Worm (Caenorhabditis elegans): ENCODE measurements around the gene cpr-2.

DNA sequence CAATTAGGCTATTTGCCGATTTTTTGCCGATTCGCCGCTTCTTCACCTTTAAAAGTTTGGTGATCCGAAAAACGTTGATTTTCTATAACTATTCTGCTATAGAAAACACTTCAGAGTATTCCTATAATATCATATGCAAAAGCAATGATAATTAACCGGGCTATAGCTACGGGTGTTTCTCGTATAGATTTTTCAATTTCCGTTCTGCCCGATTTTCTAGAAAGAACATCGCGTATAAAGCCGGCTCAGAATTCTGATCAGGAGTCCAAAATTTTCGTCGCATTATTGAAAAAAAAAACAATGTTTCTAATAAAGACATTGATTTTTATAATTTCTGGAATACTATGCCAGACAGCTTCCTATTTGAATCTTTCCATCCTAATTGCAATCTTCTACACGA lies 16.8 kb upstream of the cpr-2 start, which contains the start of gene srbc-65:
- no peak for TF ChIP-seq nhr-76 (tag; optimal IDR thresholded peaks at IDR 0.05)
- no peak for TF ChIP-seq lin-15B (tag; optimal IDR thresholded peaks at IDR 0.05)
- TF ChIP-seq nhr-28 (tag; optimal IDR thresholded peaks at IDR 0.05): no peak
- no peak for TF ChIP-seq mdl-1 (tag; optimal IDR thresholded peaks at IDR 0.05)
- no peak for TF ChIP-seq elt-1 (tag; optimal IDR thresholded peaks at IDR 0.05)
- no peak for TF ChIP-seq nhr-43 (tag; optimal IDR thresholded peaks at IDR 0.05; ENCODE audit: poor library complexity, severe bottlenecking)

Measured in whole organism, L3 larva.